Fruit fly (Drosophila melanogaster): ENCODE results near the gene Ndc80.

- TF ChIP-seq CG8478 (optimal IDR thresholded peaks at IDR 0.05) (no peak), CTCF (optimal IDR thresholded peaks at IDR 0.05) (no peak)
These were observed 28.3 kb upstream of the Ndc80 start for dm6 chrX:13639998-13640691.

Measured in S2 (cell line).